Worm (Caenorhabditis elegans) whole organism, L4/young adult: ENCODE measurements around the gene cysl-1.

Source experiments
- W03F9.2 ChIP-seq: fragments of 150-350 bp; optimal IDR thresholded peaks from 2 replicates; lab custom pipeline; 2014; ENCODE audit warnings: missing biosample characterization, missing genetic modification characterization
- dao-5 ChIP-seq: sonication (generic microtip); optimal IDR thresholded peaks from 2 replicates; lab custom pipeline; 2016; ENCODE audit warnings: missing genotype, missing genetic modification characterization, moderate library complexity, missing compliant biosample characterization
- him-1 ChIP-seq: sonication (generic microtip); optimal IDR thresholded peaks from 2 replicates; lab custom pipeline; 2016; ENCODE audit warnings: missing genotype, missing genetic modification reagents, missing genetic modification characterization, missing compliant biosample characterization

cysl-1 gene

ce11 chrX:9954483-9955041 is at the start of gene cysl-1:
Gene cysl-1, minus strand, starts transcription at chrX:9954533.
- TF ChIP-seq him-1 (tag; lab: Kevin White, UChicago) (no peak), W03F9.2 (tag; lab: Kevin White, UChicago) (no peak)

- TF ChIP-seq W03F9.2 (tag; lab: Kevin White, UChicago), result no peak
- no peak for TF ChIP-seq dao-5 (tag; lab: Kevin White, UChicago)
- TF ChIP-seq him-1 (tag; lab: Kevin White, UChicago), result no peak
Measured at ce11 chrX:10000635-10001034, 46.3 kb upstream of the cysl-1 start, which contains the start of gene F19C6.2. Gene F19C6.2, plus strand, starts transcription at chrX:10000935.

ce11 chrX:9999599-10000201 is 45.4 kb upstream of the cysl-1 start:
- TF ChIP-seq dao-5 (tag; lab: Kevin White, UChicago), result no peak
- TF ChIP-seq him-1 (tag; lab: Kevin White, UChicago), result peak; percentile 70
- peak; percentile 39 for TF ChIP-seq W03F9.2 (tag; lab: Kevin White, UChicago)

- TF ChIP-seq him-1 (tag; lab: Kevin White, UChicago), result no peak
- no peak for TF ChIP-seq dao-5 (tag; lab: Kevin White, UChicago)
- TF ChIP-seq W03F9.2 (tag; lab: Kevin White, UChicago), result no peak
Measured at ce11 chrX:9999192-9999591, 44.9 kb upstream of the cysl-1 start, which contains the start of gene grk-1. Gene grk-1, minus strand, starts transcription at chrX:9999208.

ce11 chrX:9997344-9997743 is 43.0 kb upstream of the cysl-1 start:
- TF ChIP-seq him-1 (tag; lab: Kevin White, UChicago) (no peak), W03F9.2 (tag; lab: Kevin White, UChicago) (no peak), dao-5 (tag; lab: Kevin White, UChicago) (no peak)

ce11 chrX:9993100-9993499 is 38.8 kb upstream of the cysl-1 start:
- no peak for TF ChIP-seq dao-5 (tag; lab: Kevin White, UChicago)

ce11 chrX:9988884-9989283 is 34.6 kb upstream of the cysl-1 start:
- TF ChIP-seq him-1 (tag; lab: Kevin White, UChicago) (no peak), W03F9.2 (tag; lab: Kevin White, UChicago) (no peak), dao-5 (tag; lab: Kevin White, UChicago) (no peak)

- TF ChIP-seq W03F9.2 (tag; lab: Kevin White, UChicago) (no peak), him-1 (tag; lab: Kevin White, UChicago) (no peak), dao-5 (tag; lab: Kevin White, UChicago) (no peak)
Measured at ce11 chrX:9987166-9987565, 32.8 kb upstream of the cysl-1 start.

ce11 chrX:9984889-9985404 is 30.6 kb upstream of the cysl-1 start, which contains the start of gene F19C6.5:
Gene F19C6.5, minus strand, starts transcription at chrX:9984939.
- no peak for TF ChIP-seq him-1 (tag; lab: Kevin White, UChicago)
- TF ChIP-seq dao-5 (tag; lab: Kevin White, UChicago), result no peak
- TF ChIP-seq W03F9.2 (tag; lab: Kevin White, UChicago), result no peak

- TF ChIP-seq W03F9.2 (tag; lab: Kevin White, UChicago) (no peak), him-1 (tag; lab: Kevin White, UChicago) (no peak), dao-5 (tag; lab: Kevin White, UChicago) (no peak)
Measured at ce11 chrX:9981259-9981658, 26.9 kb upstream of the cysl-1 start.

ce11 chrX:9976206-9976605 is 21.9 kb upstream of the cysl-1 start, which contains the start of gene mgl-1:
Gene mgl-1, minus strand, starts transcription at chrX:9976306.
- TF ChIP-seq him-1 (tag; lab: Kevin White, UChicago) (no peak), W03F9.2 (tag; lab: Kevin White, UChicago) (no peak), dao-5 (tag; lab: Kevin White, UChicago) (no peak)

- TF ChIP-seq dao-5 (tag; lab: Kevin White, UChicago) (no peak), W03F9.2 (tag; lab: Kevin White, UChicago) (no peak), him-1 (tag; lab: Kevin White, UChicago) (no peak)
Measured at ce11 chrX:9965275-9965674, 10.9 kb upstream of the cysl-1 start, which contains the start of gene pssy-1. Gene pssy-1, plus strand, starts transcription at chrX:9965592.

- no peak for TF ChIP-seq dao-5 (tag; lab: Kevin White, UChicago)
- TF ChIP-seq W03F9.2 (tag; lab: Kevin White, UChicago), result no peak
- TF ChIP-seq him-1 (tag; lab: Kevin White, UChicago), result no peak
Measured at ce11 chrX:9962535-9962934, 8.2 kb upstream of the cysl-1 start.

ce11 chrX:9958561-9958960 is 4.2 kb upstream of the cysl-1 start, which contains the start of gene ZC506.1:
Gene ZC506.1, plus strand, starts transcription at chrX:9958960.
- TF ChIP-seq W03F9.2 (tag; lab: Kevin White, UChicago) (peak; percentile 91), dao-5 (tag; lab: Kevin White, UChicago) (peak; percentile 31), him-1 (tag; lab: Kevin White, UChicago) (peak; percentile 90)
